Worm (Caenorhabditis elegans) whole organism, late embryonic: ENCODE results near the gene srz-12.

ENCODE experiments used
- K09A11.1 ChIP-seq: sonication (generic microtip); optimal IDR thresholded peaks from 2 replicates; lab custom pipeline; 2017; ENCODE audit warnings: antibody characterized with exemption, mild to moderate bottlenecking, missing genetic modification characterization, missing compliant biosample characterization; ENCODE audit not compliant: insufficient read depth
- Y22D7AL.16 ChIP-seq: sonication (generic microtip); optimal IDR thresholded peaks from 2 replicates; lab custom pipeline; 2016; ENCODE audit warnings: missing genetic modification characterization, missing compliant biosample characterization
- ahr-1 ChIP-seq: sonication (generic microtip); optimal IDR thresholded peaks from 2 replicates; lab custom pipeline; 2016; ENCODE audit warnings: missing genetic modification characterization, missing compliant biosample characterization
- ceh-30 ChIP-seq: fragments of 150-350 bp; optimal IDR thresholded peaks from 2 replicates; lab custom pipeline; 2014; ENCODE audit warnings: missing biosample characterization, missing genetic modification characterization
- ceh-45 ChIP-seq: fragments of 200-800 bp; sonication (Bioruptor generic); IDR thresholded peaks from 2 replicates; pipeline ENCODE4 v1.3.6; 2022; ENCODE audit warnings: missing genetic modification reagents, missing genetic modification characterization, missing compliant biosample characterization
- ceh-48 ChIP-seq: sonication (generic microtip); optimal IDR thresholded peaks from 2 replicates; lab custom pipeline; 2016; ENCODE audit warnings: missing genetic modification characterization, inconsistent platforms, missing compliant biosample characterization
- ceh-6 ChIP-seq: fragments of 200-800 bp; sonication (Bioruptor generic); optimal IDR thresholded peaks from 2 replicates; lab custom pipeline; 2018; ENCODE audit warnings: mild to moderate bottlenecking, missing genetic modification characterization, missing compliant biosample characterization
- ceh-9 ChIP-seq: sonication (generic microtip); optimal IDR thresholded peaks from 2 replicates; lab custom pipeline; 2016; ENCODE audit warnings: mild to moderate bottlenecking, missing genetic modification characterization, inconsistent platforms, missing compliant biosample characterization
- dmd-4 ChIP-seq: sonication (generic microtip); optimal IDR thresholded peaks from 2 replicates; lab custom pipeline; 2016; ENCODE audit warnings: borderline replicate concordance, missing genetic modification characterization, missing compliant biosample characterization
- elt-2 ChIP-seq: sonication (generic microtip); optimal IDR thresholded peaks from 2 replicates; lab custom pipeline; 2016; ENCODE audit warnings: missing genetic modification reagents, missing genetic modification characterization, missing compliant biosample characterization
- elt-4 ChIP-seq: sonication (generic microtip); optimal IDR thresholded peaks from 2 replicates; lab custom pipeline; 2016; ENCODE audit warnings: missing genetic modification characterization, missing compliant biosample characterization
- ets-4 ChIP-seq: sonication (generic microtip); optimal IDR thresholded peaks from 2 replicates; lab custom pipeline; 2016; ENCODE audit warnings: missing genetic modification characterization, missing compliant biosample characterization
- eyg-1 ChIP-seq: sonication (generic microtip); optimal IDR thresholded peaks from 2 replicates; lab custom pipeline; 2016; ENCODE audit warnings: missing genotype, missing genetic modification characterization, missing compliant biosample characterization
- fkh-10 ChIP-seq: fragments of 150-350 bp; optimal IDR thresholded peaks from 2 replicates; lab custom pipeline; 2014; ENCODE audit warnings: missing biosample characterization, missing genetic modification reagents, missing genetic modification characterization
- fkh-6 ChIP-seq: sonication (generic microtip); optimal IDR thresholded peaks from 2 replicates; lab custom pipeline; 2016; ENCODE audit warnings: missing genetic modification characterization, missing compliant biosample characterization
- hlh-13 ChIP-seq: fragments of 200-800 bp; sonication (Bioruptor generic); optimal IDR thresholded peaks from 2 replicates; lab custom pipeline; 2018; ENCODE audit warnings: mild to moderate bottlenecking, missing genetic modification characterization, missing compliant biosample characterization
- hlh-30 ChIP-seq: sonication (generic microtip); optimal IDR thresholded peaks from 2 replicates; lab custom pipeline; 2017; ENCODE audit warnings: antibody characterized with exemption, missing genetic modification characterization, missing compliant biosample characterization; ENCODE audit not compliant: insufficient read depth
- madf-2 ChIP-seq: sonication (generic microtip); optimal IDR thresholded peaks from 2 replicates; lab custom pipeline; 2017; ENCODE audit warnings: missing genetic modification characterization, missing compliant biosample characterization
- mec-3 ChIP-seq: sonication (generic microtip); optimal IDR thresholded peaks from 2 replicates; lab custom pipeline; 2016; ENCODE audit warnings: borderline replicate concordance, missing genetic modification characterization, missing compliant biosample characterization
- nfya-1 ChIP-seq: sonication (generic microtip); optimal IDR thresholded peaks from 2 replicates; lab custom pipeline; 2017; ENCODE audit warnings: missing genetic modification characterization, mild to moderate bottlenecking, missing compliant biosample characterization, antibody characterized with exemption, moderate library complexity
- nhr-11 ChIP-seq: fragments of 150-350 bp; optimal IDR thresholded peaks from 2 replicates; lab custom pipeline; 2014; ENCODE audit warnings: missing biosample characterization, missing genetic modification characterization
- nhr-232 ChIP-seq: sonication (generic microtip); optimal IDR thresholded peaks from 2 replicates; lab custom pipeline; 2016; ENCODE audit warnings: missing genetic modification characterization, missing compliant biosample characterization
- pag-3 ChIP-seq: sonication (generic microtip); optimal IDR thresholded peaks from 2 replicates; lab custom pipeline; 2016; ENCODE audit warnings: missing compliant biosample characterization, missing genetic modification characterization, borderline replicate concordance
- pha-2 ChIP-seq: sonication (generic microtip); optimal IDR thresholded peaks from 2 replicates; lab custom pipeline; 2017; ENCODE audit warnings: mild to moderate bottlenecking, missing genetic modification characterization, missing compliant biosample characterization
- pqm-1 ChIP-seq: sonication (generic microtip); optimal IDR thresholded peaks from 2 replicates; lab custom pipeline; 2016; ENCODE audit warnings: missing genetic modification characterization, missing compliant biosample characterization
- sdc-2 ChIP-seq: sonication (generic microtip); optimal IDR thresholded peaks from 2 replicates; lab custom pipeline; 2016; ENCODE audit warnings: missing genotype, missing genetic modification characterization, missing compliant biosample characterization
- sox-4 ChIP-seq: sonication (generic microtip); optimal IDR thresholded peaks from 2 replicates; lab custom pipeline; 2017; ENCODE audit warnings: mild to moderate bottlenecking, missing genetic modification characterization, inconsistent platforms, missing compliant biosample characterization
- syd-9 ChIP-seq: sonication (generic microtip); optimal IDR thresholded peaks from 2 replicates; lab custom pipeline; 2016; ENCODE audit warnings: mild to moderate bottlenecking, missing genetic modification characterization, moderate library complexity, missing compliant biosample characterization
- tbx-2 ChIP-seq: sonication (generic microtip); optimal IDR thresholded peaks from 2 replicates; lab custom pipeline; 2016; ENCODE audit warnings: missing genetic modification characterization, missing compliant biosample characterization
- tbx-7 ChIP-seq: sonication (generic microtip); optimal IDR thresholded peaks from 2 replicates; lab custom pipeline; 2016; ENCODE audit warnings: missing genotype, missing genetic modification characterization, missing compliant biosample characterization
- unc-3 ChIP-seq, 2 experiments: fragments of 200-800 bp in 1 of 2; sonication (Bioruptor generic) in 1 of 2; sonication (generic microtip) in 1 of 2; conservative IDR thresholded peaks in 1 of 2; optimal IDR thresholded peaks in 1 of 2; 2 replicates each; pipeline versions ENCODE4 v1.3.6 to Lab custom; 2016 to 2022; ENCODE audit warnings: missing compliant biosample characterization in 2 of 2, missing genetic modification characterization in 2 of 2, missing genetic modification reagents in 1 of 2
- unc-42 ChIP-seq: sonication (generic microtip); optimal IDR thresholded peaks from 2 replicates; lab custom pipeline; 2016; ENCODE audit warnings: missing genotype, missing genetic modification characterization, missing compliant biosample characterization

The srz-12 gene

DNA sequence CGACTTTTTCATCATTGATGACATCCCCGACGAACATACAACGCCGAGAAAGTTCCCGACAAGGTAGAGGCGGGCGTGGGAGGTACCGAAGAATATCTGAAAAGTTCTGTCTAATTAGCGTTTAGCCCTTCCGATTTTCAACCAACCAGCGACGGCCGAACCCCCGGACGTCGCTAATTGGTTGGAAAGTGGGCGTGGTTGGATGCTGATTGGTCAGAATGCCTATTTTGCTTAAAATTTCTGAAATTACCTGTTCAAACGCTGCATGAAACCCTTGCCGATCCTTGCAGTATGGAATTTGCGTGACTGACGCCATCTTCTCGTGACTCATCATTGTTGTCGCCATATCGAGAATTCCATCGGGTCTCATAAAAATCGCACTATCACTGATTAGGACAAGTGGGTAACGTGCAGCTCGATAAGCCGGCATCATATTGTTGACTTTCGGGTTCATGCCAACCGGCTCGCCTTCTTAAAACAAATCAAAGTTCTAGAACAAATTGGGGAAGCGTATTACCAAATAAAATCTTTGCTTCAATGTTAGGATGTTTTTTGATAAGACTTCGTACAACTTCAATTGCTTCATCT, 25.3 kb upstream of the srz-12 start:
- no peak for TF ChIP-seq hlh-13 (GFP tag; lab: Kevin White, UChicago)
- TF ChIP-seq elt-2, result peak; percentile 66
- peak; percentile 34 for TF ChIP-seq nfya-1 (tag; lab: Kevin White, UChicago)
- TF ChIP-seq elt-4 (tag; lab: Kevin White, UChicago), result no peak
- TF ChIP-seq nhr-232, result no peak
- no peak for TF ChIP-seq mec-3
- no peak for TF ChIP-seq syd-9 (tag; lab: Kevin White, UChicago)

DNA sequence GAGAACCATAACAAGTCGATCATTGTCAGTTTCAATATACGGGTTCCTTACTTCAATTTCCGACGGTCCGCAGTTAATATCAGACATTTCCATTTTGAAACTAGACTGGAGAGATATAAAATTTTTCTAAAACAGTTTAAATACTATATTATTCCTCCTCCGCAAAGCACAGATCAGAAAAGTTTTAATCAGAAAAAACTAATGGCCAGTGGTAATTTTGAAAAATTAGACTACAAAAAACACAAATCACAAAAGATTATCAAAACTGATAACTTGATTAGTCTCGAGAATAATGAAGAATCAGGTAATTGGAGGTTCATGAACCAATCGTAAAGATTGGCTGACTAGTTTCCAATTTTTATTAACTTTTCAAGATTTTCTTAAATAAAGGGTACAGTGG, 23.5 kb upstream of the srz-12 start, which contains the start of gene T06C12.9:
TSS of gene T06C12.9 (minus strand) at position 101 of the 400 bp plus-strand sequence.
- TF ChIP-seq dmd-4 (tag; lab: Kevin White, UChicago), result no peak
- TF ChIP-seq sdc-2 (tag; lab: Kevin White, UChicago), result no peak
- TF ChIP-seq unc-3 (GFP tag; conservative IDR thresholded peaks at IDR 0.05; lab: Robert Waterston, UW), result no peak
- TF ChIP-seq unc-3 (tag; optimal IDR thresholded peaks at IDR 0.05; lab: Kevin White, UChicago), result no peak
- TF ChIP-seq Y22D7AL.16 (tag; lab: Kevin White, UChicago), result no peak
- TF ChIP-seq ceh-6 (GFP tag; lab: Kevin White, UChicago), result no peak
- no peak for TF ChIP-seq ceh-45 (GFP tag; lab: Robert Waterston, UW)
- no peak for TF ChIP-seq ceh-48 (tag; lab: Kevin White, UChicago)
- TF ChIP-seq elt-2, result no peak
- no peak for TF ChIP-seq pqm-1 (tag; lab: Kevin White, UChicago)
- no peak for TF ChIP-seq ahr-1 (tag; lab: Kevin White, UChicago)
- TF ChIP-seq fkh-10 (GFP tag; lab: Kevin White, UChicago), result no peak
- TF ChIP-seq syd-9 (tag; lab: Kevin White, UChicago), result no peak
- TF ChIP-seq sox-4 (tag; lab: Kevin White, UChicago), result no peak
- no peak for TF ChIP-seq ets-4 (tag; lab: Kevin White, UChicago)
- TF ChIP-seq eyg-1, result no peak
- no peak for TF ChIP-seq tbx-2
- TF ChIP-seq K09A11.1, result no peak
- no peak for TF ChIP-seq nhr-11 (tag; lab: Kevin White, UChicago)
- no peak for TF ChIP-seq unc-42 (tag; lab: Kevin White, UChicago)
- TF ChIP-seq hlh-30 (tag; lab: Kevin White, UChicago), result no peak

DNA sequence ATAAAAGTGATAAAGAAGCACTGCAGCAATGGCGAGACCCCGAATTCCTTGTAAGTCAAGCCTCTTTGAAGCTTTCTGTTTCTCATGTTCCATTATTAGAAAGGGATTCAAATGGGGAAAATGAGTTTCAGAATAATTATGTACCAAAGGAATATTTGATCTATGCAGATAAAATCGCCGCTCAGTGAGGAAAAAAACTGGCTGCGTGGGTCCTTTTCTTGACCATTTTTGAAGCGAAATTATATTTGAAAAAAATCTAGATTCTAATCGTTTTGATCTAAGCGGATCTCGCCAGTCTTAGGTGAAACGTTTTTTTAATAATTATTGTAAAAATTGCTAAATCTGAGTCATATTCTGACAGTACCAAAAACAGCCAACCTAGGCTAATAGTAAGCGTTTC, 22.2 kb upstream of the srz-12 start, which contains the start of gene oac-42:
TSS of gene oac-42 (minus strand) at position 101 of the 400 bp plus-strand sequence.
- TF ChIP-seq ceh-48 (tag; lab: Kevin White, UChicago) (no peak), syd-9 (tag; lab: Kevin White, UChicago) (no peak), eyg-1 (no peak), dmd-4 (tag; lab: Kevin White, UChicago) (no peak), pha-2 (tag; lab: Kevin White, UChicago) (no peak)

DNA sequence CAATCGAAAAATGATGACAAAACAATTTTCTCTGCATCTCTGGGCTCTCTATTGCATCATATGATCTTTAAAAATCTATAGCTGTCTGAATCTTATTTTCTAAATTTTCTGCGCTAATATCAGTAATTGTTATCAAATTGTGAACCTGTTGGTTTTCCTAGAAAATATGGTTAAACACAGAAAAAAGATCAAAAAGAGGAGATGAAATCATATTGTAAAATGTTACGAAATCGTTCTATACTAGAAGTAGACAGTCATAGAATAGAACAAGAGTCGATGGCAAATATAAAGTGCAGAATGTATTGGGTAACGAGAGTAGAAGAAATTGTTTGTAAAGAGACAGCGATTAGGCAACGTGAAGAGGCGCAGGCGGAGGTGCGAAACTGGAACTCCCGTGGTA, 18.2 kb upstream of the srz-12 start:
- TF ChIP-seq hlh-30 (tag; lab: Kevin White, UChicago) (no peak), elt-2 (peak; percentile 32)

DNA sequence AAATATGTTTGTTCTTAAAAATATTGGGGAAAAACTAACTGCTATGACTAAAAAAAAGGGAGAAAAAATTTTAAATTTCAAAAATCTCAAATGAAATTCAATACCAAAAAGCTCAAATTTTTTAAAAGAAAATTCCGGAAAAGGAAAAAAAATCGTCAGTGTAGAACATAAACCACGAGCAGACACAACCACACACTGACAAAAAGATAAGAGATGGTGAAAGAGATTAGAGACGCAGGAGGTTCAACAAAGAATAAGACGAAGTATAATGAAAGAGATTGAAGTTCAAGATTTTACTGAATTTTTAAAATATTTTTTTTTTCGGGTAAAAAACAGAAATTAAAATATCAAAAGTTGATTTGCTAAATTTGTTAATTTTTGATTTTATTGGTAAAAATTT, 17.5 kb upstream of the srz-12 start:
- TF ChIP-seq nhr-232 (no peak), madf-2 (tag; lab: Kevin White, UChicago) (no peak), pag-3 (tag; lab: Kevin White, UChicago) (no peak), ceh-48 (tag; lab: Kevin White, UChicago) (no peak), ceh-9 (no peak), pqm-1 (tag; lab: Kevin White, UChicago) (no peak), sox-4 (tag; lab: Kevin White, UChicago) (no peak), ceh-30 (tag; lab: Kevin White, UChicago) (no peak), pha-2 (tag; lab: Kevin White, UChicago) (no peak), mec-3 (no peak), tbx-7 (tag; lab: Kevin White, UChicago) (no peak), fkh-6 (tag; lab: Kevin White, UChicago) (no peak)
